Worm (Caenorhabditis elegans): ENCODE data around the gene dhs-15.

DNA sequence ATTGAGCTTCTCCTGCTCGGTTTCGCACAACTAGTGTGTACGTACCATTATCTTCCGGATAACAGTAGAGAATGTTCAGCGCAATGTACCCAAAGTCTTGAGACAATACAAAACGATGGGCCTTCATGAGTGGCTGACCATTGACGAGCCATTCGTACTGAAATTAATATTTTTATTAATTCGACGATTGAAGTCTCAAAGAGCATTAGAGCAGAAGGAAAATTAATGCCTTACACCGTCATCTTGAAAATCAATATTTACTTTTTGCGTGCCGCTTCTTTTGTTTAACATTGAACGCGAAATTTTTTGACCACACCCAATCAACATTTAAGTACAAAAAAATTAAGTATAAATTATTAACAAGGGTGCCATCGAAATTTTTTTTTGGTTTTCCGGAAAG is 23.3 kb upstream of the dhs-15 start:
- TF ChIP-seq him-1 (tag; optimal IDR thresholded peaks at IDR 0.05) = no peak
- TF ChIP-seq W03F9.2 (tag; optimal IDR thresholded peaks at IDR 0.05) = no peak

Data from whole organism, L4/young adult.